Worm (Caenorhabditis elegans) whole organism, young adult: ENCODE measurements around the gene asp-3.

Source experiments
- ama-1 ChIP-seq, 3 experiments: fragments of 150-350 bp in 1 of 3; sonication (generic microtip) in 2 of 3; optimal IDR thresholded peaks; 2 replicates each; lab custom pipeline; 2014 to 2018; ENCODE audit warnings: missing biosample characterization in 2 of 3, missing genetic modification characterization in 2 of 3, missing genetic modification reagents in 2 of 3
- ekl-4 ChIP-seq: fragments of 200-800 bp; sonication (Bioruptor generic); IDR thresholded peaks from 2 replicates; pipeline ENCODE4 v1.3.6; 2022; ENCODE audit warnings: missing genetic modification reagents, missing genetic modification characterization, missing compliant biosample characterization
- hmg-20 ChIP-seq: fragments of 200-800 bp; sonication (Bioruptor generic); IDR thresholded peaks from 2 replicates; pipeline ENCODE4 v1.3.6; 2022; ENCODE audit warnings: missing genetic modification reagents, missing genetic modification characterization, missing compliant biosample characterization
- pha-4 ChIP-seq: fragments of 150-350 bp; sonication (generic microtip); optimal IDR thresholded peaks from 2 replicates; lab custom pipeline; 2014; ENCODE audit warnings: missing biosample characterization, missing genetic modification reagents, missing genetic modification characterization
- rcor-1 ChIP-seq: fragments of 200-800 bp; sonication (Bioruptor generic); IDR thresholded peaks from 2 replicates; pipeline ENCODE4 v1.3.6; 2022; ENCODE audit warnings: missing genetic modification reagents, missing genetic modification characterization, missing compliant biosample characterization
- snpc-3.4 ChIP-seq: sonication (generic microtip); optimal IDR thresholded peaks from 2 replicates; lab custom pipeline; 2017; ENCODE audit warnings: missing genetic modification characterization, mild to moderate bottlenecking, missing compliant biosample characterization, antibody characterized with exemption, moderate library complexity, missing genotype, missing genetic modification reagents
- unc-62 ChIP-seq: fragments of 150-350 bp; optimal IDR thresholded peaks from 2 replicates; lab custom pipeline; 2014; ENCODE audit warnings: missing biosample characterization, missing genetic modification reagents, missing genetic modification characterization
- ztf-28 ChIP-seq: fragments of 200-800 bp; sonication (Bioruptor generic); IDR thresholded peaks from 2 replicates; pipeline ENCODE4 v1.3.6; 2022; ENCODE audit warnings: missing genetic modification reagents, missing genetic modification characterization, missing compliant biosample characterization

- TF ChIP-seq ztf-28, result no peak
- TF ChIP-seq rcor-1 (GFP tag; lab: Robert Waterston, UW), result no peak
- no peak for TF ChIP-seq snpc-3.4
- TF ChIP-seq unc-62, result no peak
- TF ChIP-seq ama-1 (optimal IDR thresholded peaks at IDR 0.05; lab: Kevin White, UChicago), result peak; percentile 88
- TF ChIP-seq ama-1 (GFP tag; optimal IDR thresholded peaks at IDR 0.05; lab: Kevin White, UChicago), result no peak
- peak; percentile 85 for TF ChIP-seq pha-4 (tag; lab: Kevin White, UChicago)
- TF ChIP-seq hmg-20 (GFP tag; lab: Robert Waterston, UW), result no peak
- TF ChIP-seq ekl-4, result no peak
Observed at ce11 chrX:6742891-6743290, 48.0 kb upstream of the asp-3 start.
